Worm (Caenorhabditis elegans) whole organism, late embryonic: ENCODE measurements around the gene nhr-44.

ENCODE experiments used
- ceh-19 ChIP-seq: fragments of 200-800 bp; sonication (Bioruptor generic); optimal IDR thresholded peaks from 2 replicates; lab custom pipeline; 2018; ENCODE audit warnings: mild to moderate bottlenecking, missing genetic modification characterization, missing compliant biosample characterization
- elt-2 ChIP-seq: sonication (generic microtip); optimal IDR thresholded peaks from 2 replicates; lab custom pipeline; 2016; ENCODE audit warnings: missing genetic modification reagents, missing genetic modification characterization, missing compliant biosample characterization
- gmeb-2 ChIP-seq: sonication (generic microtip); optimal IDR thresholded peaks from 2 replicates; lab custom pipeline; 2016; ENCODE audit warnings: missing genetic modification characterization, inconsistent platforms, missing compliant biosample characterization
- npax-4 ChIP-seq: sonication (generic microtip); optimal IDR thresholded peaks from 2 replicates; lab custom pipeline; 2016; ENCODE audit warnings: missing genetic modification characterization, missing compliant biosample characterization
- pqm-1 ChIP-seq: sonication (generic microtip); optimal IDR thresholded peaks from 2 replicates; lab custom pipeline; 2016; ENCODE audit warnings: missing genetic modification characterization, missing compliant biosample characterization
- rnt-1 ChIP-seq: sonication (generic microtip); optimal IDR thresholded peaks from 2 replicates; lab custom pipeline; 2016; ENCODE audit warnings: missing genetic modification characterization, missing compliant biosample characterization

DNA sequence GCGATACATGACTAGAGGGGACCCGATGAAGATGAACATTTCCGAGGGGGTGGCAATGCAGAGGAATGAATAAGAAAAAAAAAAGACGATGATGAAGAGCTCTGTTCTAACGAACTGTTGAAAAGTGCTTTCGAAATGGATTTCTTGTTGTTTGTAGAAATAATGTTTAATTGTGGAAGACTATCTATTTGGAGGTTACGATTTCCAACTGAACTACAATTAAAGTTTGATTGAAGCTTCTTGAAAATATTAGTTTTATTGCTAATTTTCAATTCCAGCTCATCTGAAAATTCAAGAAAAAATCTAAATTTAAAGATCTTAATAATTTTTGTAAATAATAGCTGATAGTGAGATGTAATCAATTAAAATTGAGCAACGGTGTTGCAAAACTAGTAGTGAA lies 19.4 kb downstream of the nhr-44 start:
- no peak for TF ChIP-seq elt-2 (tag; lab: Kevin White, UChicago)
- no peak for TF ChIP-seq gmeb-2 (tag; lab: Kevin White, UChicago)
- TF ChIP-seq ceh-19 (GFP tag; lab: Kevin White, UChicago) = no peak
- TF ChIP-seq pqm-1 (tag; lab: Kevin White, UChicago) = no peak
- no peak for TF ChIP-seq npax-4
- no peak for TF ChIP-seq rnt-1
